Worm (Caenorhabditis elegans) whole organism, late embryonic: ENCODE results near the gene nspg-10.

Source experiments
- elt-4 ChIP-seq: sonication (generic microtip); optimal IDR thresholded peaks from 2 replicates; lab custom pipeline; 2016; ENCODE audit warnings: missing genetic modification characterization, missing compliant biosample characterization
- pqm-1 ChIP-seq: sonication (generic microtip); optimal IDR thresholded peaks from 2 replicates; lab custom pipeline; 2016; ENCODE audit warnings: missing genetic modification characterization, missing compliant biosample characterization

DNA sequence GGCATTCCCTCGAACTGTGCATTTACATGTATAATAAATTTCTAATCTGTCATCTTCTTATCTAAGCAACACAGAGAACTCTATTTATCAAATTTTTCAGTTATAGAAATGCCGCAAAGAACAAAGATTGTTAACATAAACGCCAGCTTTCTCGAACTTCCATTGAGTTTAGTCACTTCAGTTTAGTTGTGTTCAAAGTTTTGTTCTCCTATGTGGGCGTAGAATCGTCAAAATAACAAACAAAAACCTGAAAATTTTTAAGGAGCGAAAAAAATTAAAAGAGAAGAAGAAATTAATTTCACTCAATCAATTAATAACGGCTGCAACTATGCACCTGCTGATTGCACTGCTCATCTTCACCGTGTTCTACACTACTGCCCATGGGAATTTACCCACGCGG lies 30.4 kb downstream of the nspg-10 start, which contains the start of gene R105.5:
- TF ChIP-seq pqm-1 (tag; lab: Kevin White, UChicago) (no peak), elt-4 (no peak)
